Fruit fly (Drosophila melanogaster): ENCODE data around the gene CG9300.

Gene CG9300

DNA sequence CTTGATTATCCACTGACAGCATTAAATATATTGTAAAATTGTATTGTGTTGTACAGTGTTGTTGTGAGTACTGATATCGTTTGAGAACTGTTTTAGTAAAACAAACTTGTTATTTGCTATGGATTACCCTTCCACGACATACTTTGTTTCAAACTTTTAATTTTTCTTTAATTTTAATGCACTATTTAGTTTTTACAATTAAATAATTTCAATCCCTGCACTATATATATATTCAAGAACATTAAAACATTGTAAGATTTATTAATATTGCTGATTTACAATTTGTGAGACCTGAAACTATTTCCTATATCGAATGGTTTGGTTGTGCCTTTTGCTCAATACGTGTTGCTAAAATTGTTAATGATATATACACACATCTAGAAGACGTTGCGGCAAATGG lies 8.1 kb upstream of the CG9300 start, which contains the start of the genes CG46434 and Dred:
CG46434 (minus strand) TSS at position 101 of the 400 bp plus-strand sequence.
Dred (minus strand) TSS at position 101 of the 400 bp plus-strand sequence.
- TF ChIP-seq Myc (optimal IDR thresholded peaks at IDR 0.05): no peak
- no peak for TF ChIP-seq psq (optimal IDR thresholded peaks at IDR 0.05)
- TF ChIP-seq ttk (optimal IDR thresholded peaks at IDR 0.05): no peak
- TF ChIP-seq h (optimal IDR thresholded peaks at IDR 0.05): no peak
- TF ChIP-seq insv (optimal IDR thresholded peaks at IDR 0.05): no peak
- TF ChIP-seq Sin3A (optimal IDR thresholded peaks at IDR 0.05): no peak

DNA sequence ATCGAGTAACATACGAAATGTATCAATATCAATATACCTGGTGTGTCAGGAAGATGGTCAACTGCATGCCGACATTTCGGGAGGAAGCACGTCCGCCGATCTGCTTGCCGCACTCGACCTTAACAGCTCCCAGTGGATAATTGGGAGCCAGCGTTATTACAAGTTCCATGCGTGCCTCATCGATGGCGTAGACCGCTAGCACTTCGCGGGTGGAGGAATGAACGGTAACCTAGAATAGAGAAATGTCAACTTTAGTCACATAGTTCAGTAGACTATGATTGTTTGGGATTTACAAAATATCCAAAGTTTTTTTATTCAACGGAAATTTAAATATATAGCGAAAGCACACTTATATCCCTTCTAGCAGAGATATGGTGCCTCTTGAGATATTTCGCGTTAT lies 7.4 kb upstream of the CG9300 start, which contains the start of the genes CG46435 and Rcd7:
CG46435 (plus strand) TSS at position 301 of the 400 bp plus-strand sequence.
Rcd7 (plus strand) TSS at position 301 of the 400 bp plus-strand sequence.
- TF ChIP-seq psq (optimal IDR thresholded peaks at IDR 0.05) (no peak), ttk (optimal IDR thresholded peaks at IDR 0.05) (no peak), h (optimal IDR thresholded peaks at IDR 0.05) (no peak)

DNA sequence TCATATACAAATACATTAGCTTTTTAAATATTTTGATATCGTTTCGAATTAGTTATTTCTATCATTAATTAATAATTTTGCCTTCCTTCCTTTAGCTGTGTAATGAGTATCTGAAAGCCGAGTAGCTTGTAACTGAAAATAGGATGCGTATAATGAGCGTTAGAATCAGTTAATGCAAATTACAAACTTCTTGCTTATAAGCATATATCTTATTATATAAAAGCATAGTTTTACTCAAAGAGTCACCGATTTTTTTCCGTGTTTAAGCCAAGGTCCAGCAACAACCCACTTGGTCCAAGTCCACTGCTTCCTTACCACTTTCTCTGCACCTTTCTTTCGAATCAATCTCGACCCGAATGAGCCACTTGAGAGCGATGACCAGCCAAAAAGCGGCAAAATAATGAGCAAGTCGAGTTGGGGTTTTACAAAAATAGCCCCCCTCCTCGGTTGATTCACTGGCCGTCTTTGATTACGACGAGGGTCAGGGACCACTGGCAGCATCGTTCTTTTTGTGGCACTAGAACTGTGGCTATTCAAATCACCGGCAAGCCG lies 3.8 kb downstream of the CG9300 start:
- TF ChIP-seq insv (optimal IDR thresholded peaks at IDR 0.05) (no peak), psq (optimal IDR thresholded peaks at IDR 0.05) (no peak), h (optimal IDR thresholded peaks at IDR 0.05) (no peak), ttk (optimal IDR thresholded peaks at IDR 0.05) (no peak), Sin3A (optimal IDR thresholded peaks at IDR 0.05) (no peak), Myc (optimal IDR thresholded peaks at IDR 0.05) (no peak)

DNA sequence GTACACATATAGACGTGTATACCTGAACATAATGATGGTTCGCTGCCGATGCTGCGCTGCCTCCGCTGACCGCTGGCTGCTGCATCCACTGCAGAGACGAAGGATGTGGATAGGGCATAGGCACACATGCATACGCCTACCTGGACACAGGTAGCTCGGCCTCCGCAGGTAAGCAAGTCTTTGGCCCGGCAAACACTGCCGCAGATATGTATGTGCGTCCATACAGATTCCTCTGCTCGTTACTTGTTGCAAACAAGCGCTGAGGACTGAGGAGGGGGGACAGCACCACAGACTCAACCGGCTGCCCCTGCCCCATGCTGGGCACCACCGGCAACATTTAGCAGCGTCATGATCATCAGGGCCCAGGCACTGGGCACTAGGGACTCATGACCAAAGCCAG lies 4.5 kb downstream of the CG9300 start:
- TF ChIP-seq Sin3A (optimal IDR thresholded peaks at IDR 0.05) (no peak), ttk (optimal IDR thresholded peaks at IDR 0.05) (no peak), psq (optimal IDR thresholded peaks at IDR 0.05) (no peak), h (optimal IDR thresholded peaks at IDR 0.05) (no peak), Myc (optimal IDR thresholded peaks at IDR 0.05) (no peak), insv (optimal IDR thresholded peaks at IDR 0.05) (no peak)

DNA sequence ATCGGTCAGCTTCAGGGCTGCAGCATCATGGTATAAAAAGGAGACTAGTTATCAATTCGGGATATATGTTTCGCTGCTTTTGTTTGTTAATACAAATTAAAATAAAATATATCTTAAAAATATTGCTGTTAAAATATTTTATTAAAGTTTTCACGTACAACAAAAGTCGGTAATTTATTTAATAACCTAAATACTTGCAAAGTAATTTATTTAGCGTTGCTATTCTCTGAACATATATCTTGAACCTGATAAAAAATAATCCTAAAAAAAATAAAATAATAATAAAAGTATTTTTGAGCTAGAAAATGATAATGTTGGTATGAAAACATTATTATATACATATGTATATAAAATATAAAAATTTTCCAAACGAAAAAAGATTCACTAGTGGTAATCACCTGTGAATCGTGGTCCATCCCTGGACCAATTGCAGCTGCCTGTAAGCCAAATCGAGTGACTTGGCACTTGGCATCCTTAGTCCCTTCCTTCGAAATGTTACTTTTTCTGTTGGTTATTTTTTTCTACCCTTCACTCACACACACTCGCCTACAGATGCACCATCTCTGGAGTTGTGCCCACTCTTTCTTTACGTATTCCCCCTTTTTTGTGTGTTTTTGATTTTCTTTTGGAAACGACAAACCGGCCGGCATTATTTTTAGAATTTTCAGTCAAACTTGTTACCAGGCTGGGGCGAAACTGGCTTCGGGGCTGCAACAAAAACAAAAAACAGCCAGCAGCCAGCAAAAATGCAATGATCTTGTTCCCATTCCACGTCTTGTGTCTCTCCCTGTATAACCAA lies 5.2 kb downstream of the CG9300 start:
- no peak for TF ChIP-seq Myc (optimal IDR thresholded peaks at IDR 0.05)

DNA sequence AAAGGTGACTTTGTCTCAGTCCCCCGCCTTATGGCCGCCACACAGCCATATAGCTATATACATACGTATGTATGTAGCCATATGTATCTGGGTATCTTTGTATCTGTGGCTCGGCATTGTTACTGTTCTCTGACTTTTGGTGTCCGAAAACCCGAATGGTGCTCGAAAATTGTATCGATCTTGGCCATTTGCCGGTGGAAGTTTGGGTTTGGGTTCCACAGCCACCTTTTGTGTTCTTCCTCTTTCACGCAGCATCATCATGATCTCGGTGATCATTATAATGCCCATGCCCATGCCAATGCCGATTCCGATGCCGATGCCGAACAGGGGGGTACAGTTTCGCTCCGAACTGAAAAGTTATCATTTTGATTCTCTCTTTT lies 5.8 kb downstream of the CG9300 start:
- TF ChIP-seq Sin3A (optimal IDR thresholded peaks at IDR 0.05) (no peak), ttk (optimal IDR thresholded peaks at IDR 0.05) (no peak), Myc (optimal IDR thresholded peaks at IDR 0.05) (no peak), h (optimal IDR thresholded peaks at IDR 0.05) (no peak)

DNA sequence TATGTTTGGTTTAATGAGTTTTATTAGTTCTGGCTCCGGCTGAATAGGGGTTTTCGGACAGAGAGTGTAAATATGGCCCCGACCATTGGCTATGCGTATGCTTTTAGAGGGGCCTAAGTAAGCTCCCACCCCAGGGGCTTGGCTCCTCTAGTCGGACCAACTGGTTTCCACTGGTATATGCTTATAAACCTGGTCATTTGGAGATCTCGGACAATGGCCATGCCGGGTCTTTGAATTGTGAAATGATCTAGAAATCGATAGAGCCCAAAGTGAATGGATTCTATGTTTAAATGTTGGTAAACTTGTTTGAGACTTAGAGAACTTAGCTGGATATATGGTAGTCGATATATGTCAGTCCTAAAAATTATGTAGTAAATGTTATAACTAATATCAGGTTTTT lies 6.5 kb downstream of the CG9300 start:
- TF ChIP-seq ttk (optimal IDR thresholded peaks at IDR 0.05): no peak
- TF ChIP-seq h (optimal IDR thresholded peaks at IDR 0.05): no peak
- TF ChIP-seq insv (optimal IDR thresholded peaks at IDR 0.05): no peak
- no peak for TF ChIP-seq psq (optimal IDR thresholded peaks at IDR 0.05)
- TF ChIP-seq Sin3A (optimal IDR thresholded peaks at IDR 0.05): no peak
- TF ChIP-seq Myc (optimal IDR thresholded peaks at IDR 0.05): no peak

DNA sequence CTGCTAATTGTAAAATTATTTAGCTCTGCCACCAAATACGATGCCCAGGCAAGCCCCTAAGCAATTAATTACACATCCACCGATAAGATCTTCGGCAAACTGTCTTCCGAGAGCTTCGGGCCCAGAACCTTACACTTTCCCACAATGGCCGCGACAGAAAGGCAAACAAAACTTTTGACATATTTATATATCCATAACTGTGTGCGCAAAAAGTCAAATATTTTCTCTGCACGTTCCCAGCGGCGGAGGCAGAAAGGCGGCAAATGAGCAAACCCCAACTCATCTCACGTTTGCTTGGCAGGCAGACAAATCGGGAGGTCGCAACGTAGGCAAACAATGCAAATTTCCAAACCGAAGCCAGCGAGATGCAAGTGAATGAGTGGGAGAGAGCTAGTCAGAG lies 7.0 kb downstream of the CG9300 start:
- TF ChIP-seq Myc (optimal IDR thresholded peaks at IDR 0.05) (no peak), psq (optimal IDR thresholded peaks at IDR 0.05) (no peak), Sin3A (optimal IDR thresholded peaks at IDR 0.05) (no peak), insv (optimal IDR thresholded peaks at IDR 0.05) (no peak), h (optimal IDR thresholded peaks at IDR 0.05) (no peak), ttk (optimal IDR thresholded peaks at IDR 0.05) (no peak)

DNA sequence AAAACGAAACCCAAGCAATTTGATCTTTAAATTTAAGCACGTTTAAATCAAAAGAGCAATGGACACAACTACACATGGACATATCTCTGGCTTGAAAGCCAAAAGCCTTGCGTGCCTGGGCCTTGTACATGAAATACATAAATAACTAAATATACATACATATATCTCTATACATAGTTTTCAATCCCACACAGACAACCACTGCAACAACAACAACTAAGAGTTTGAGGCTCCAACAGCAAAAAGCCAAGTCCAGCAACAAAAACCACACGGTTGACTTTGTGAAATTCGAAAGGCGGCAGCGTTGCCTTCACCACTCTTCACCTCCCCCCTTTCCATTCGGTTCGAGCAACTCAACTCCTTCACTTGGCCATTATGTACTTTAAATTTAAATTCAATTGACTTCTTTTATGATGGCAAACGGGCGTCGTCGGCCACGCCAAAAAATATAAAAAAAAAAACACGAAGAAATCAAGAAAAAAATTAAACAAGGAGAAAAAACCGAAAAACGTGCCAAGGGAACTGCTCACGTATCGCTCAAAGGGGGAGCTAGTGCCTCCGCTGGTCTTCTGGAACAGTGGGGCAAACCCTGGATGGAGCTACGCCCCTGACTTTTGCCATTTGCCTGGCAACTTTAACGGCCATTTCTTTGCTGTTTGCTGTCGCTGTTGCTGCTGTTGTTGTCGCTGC lies 7.9 kb downstream of the CG9300 start:
- no peak for TF ChIP-seq ttk (optimal IDR thresholded peaks at IDR 0.05)
- TF ChIP-seq h (optimal IDR thresholded peaks at IDR 0.05): no peak
- no peak for TF ChIP-seq psq (optimal IDR thresholded peaks at IDR 0.05)
- no peak for TF ChIP-seq Sin3A (optimal IDR thresholded peaks at IDR 0.05)
- no peak for TF ChIP-seq Myc (optimal IDR thresholded peaks at IDR 0.05)

DNA sequence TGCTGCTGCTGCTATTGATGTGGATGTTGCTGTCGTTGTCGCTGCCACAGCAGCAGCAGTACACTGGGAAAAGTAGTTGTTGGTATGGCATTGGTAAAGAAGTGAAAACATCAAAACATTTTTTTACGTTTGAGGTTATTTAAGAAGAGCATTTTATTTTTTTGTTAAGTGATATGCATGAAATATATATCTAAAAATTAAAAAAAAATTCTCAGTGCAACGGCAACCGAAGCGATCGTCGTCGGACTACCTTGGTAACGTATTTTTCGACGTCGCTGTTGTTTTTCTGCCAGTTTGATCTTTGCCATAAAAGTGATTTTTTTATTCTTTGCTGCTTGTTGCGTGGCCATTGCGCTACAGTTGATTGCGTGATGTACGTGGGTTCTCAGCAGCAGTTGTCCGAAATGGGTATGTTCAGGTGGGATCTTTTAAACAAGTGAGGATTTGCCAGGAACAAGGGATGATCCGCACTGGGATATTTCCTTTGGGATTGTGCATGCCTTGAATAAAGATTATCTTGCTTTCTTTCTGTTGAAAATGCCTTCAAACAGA lies 8.6 kb downstream of the CG9300 start:
- TF ChIP-seq Myc (optimal IDR thresholded peaks at IDR 0.05) (no peak), Sin3A (optimal IDR thresholded peaks at IDR 0.05) (no peak), ttk (optimal IDR thresholded peaks at IDR 0.05) (no peak), psq (optimal IDR thresholded peaks at IDR 0.05) (no peak), insv (optimal IDR thresholded peaks at IDR 0.05) (no peak), h (optimal IDR thresholded peaks at IDR 0.05) (no peak)

DNA sequence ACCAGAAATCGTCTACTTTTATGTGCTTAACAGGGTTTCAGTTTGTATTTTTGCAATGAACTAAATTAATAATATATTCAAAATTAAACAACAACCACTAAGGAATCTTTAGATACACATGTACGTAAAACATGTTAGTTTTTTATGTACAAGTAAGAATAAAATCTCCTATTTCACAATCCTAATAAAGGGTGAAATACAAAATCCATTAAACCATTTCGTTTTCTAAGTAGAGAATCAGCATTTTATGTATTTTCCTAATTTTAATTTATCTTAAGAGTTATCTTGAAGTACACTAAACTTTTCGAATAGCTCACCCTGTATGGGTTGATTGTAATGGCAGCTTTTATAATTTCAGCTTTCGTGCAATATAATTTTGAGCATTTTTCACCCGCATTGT lies 9.5 kb downstream of the CG9300 start:
- no peak for TF ChIP-seq Myc (optimal IDR thresholded peaks at IDR 0.05)
- no peak for TF ChIP-seq psq (optimal IDR thresholded peaks at IDR 0.05)
- no peak for TF ChIP-seq Sin3A (optimal IDR thresholded peaks at IDR 0.05)
- no peak for TF ChIP-seq h (optimal IDR thresholded peaks at IDR 0.05)
- no peak for TF ChIP-seq insv (optimal IDR thresholded peaks at IDR 0.05)
- no peak for TF ChIP-seq ttk (optimal IDR thresholded peaks at IDR 0.05)

DNA sequence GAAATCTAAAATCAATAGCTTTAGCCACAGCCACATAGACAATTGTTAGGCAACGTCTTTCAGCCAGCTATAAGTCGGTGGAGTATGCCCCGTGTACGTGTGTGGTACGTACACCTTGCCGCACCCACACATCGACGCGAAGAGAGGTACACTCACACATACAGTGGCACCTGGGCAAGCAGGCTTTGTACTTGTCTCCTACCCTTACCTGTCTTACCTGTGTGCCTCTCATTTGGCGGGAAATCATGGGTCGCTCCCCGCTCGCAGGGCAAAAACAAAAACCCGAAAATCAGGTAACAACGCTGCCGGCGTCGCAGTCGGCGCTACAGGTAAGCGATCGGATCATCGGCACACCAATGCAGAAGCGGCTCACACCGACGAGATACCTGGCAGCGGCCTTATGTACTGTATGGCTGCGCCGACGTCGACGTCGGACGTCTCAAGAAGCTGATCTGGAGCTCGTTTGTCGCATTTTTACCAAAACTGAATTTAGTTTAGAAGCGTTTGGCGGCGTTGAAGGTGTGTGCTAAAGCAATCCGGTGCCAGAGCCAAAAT lies 10.0 kb downstream of the CG9300 start:
- no peak for TF ChIP-seq Myc (optimal IDR thresholded peaks at IDR 0.05)
- no peak for TF ChIP-seq h (optimal IDR thresholded peaks at IDR 0.05)
- TF ChIP-seq ttk (optimal IDR thresholded peaks at IDR 0.05): no peak
- no peak for TF ChIP-seq insv (optimal IDR thresholded peaks at IDR 0.05)
- no peak for TF ChIP-seq psq (optimal IDR thresholded peaks at IDR 0.05)
